Fruit fly (Drosophila melanogaster): ENCODE data around the gene ng1.

- no peak for TF ChIP-seq Sox15 (GFP tag; optimal IDR thresholded peaks at IDR 0.05)
- no peak for TF ChIP-seq Hr39 (GFP tag; optimal IDR thresholded peaks at IDR 0.05)
- TF ChIP-seq CG9139 (GFP tag; optimal IDR thresholded peaks at IDR 0.05), result no peak
- TF ChIP-seq pdm3 (GFP tag; optimal IDR thresholded peaks at IDR 0.05), result no peak
- no peak for TF ChIP-seq CG6792 (GFP tag; optimal IDR thresholded peaks at IDR 0.05)
- TF ChIP-seq dsx (GFP tag; optimal IDR thresholded peaks at IDR 0.05; ENCODE audit: poor library complexity, severe bottlenecking), result no peak
- no peak for TF ChIP-seq CG6854 (GFP tag; optimal IDR thresholded peaks at IDR 0.05)
- no peak for TF ChIP-seq Lpt (GFP tag; optimal IDR thresholded peaks at IDR 0.05)
- TF ChIP-seq Blimp-1 (GFP tag; optimal IDR thresholded peaks at IDR 0.05), result no peak
- TF ChIP-seq CG6808 (GFP tag; optimal IDR thresholded peaks at IDR 0.05), result no peak
- no peak for TF ChIP-seq acj6 (GFP tag; optimal IDR thresholded peaks at IDR 0.05)
- TF ChIP-seq CG3919 (GFP tag; optimal IDR thresholded peaks at IDR 0.05), result no peak
- TF ChIP-seq CG34406 (GFP tag; optimal IDR thresholded peaks at IDR 0.05), result no peak
Measured at dm6 chrX:3291071-3291660, 49.0 kb downstream of the ng1 start.
